Fruit fly (Drosophila melanogaster) whole organism, prepupa: Measurements from ENCODE around the gene C901.
"Not testable (repeated sequence)": the region's sequence is repeated elsewhere in the genome, so short reads cannot be mapped to it uniquely, and the experiment has no call there.

Source experiments
- Blimp-1 ChIP-seq: fragments of 200-800 bp; sonication (Bioruptor generic); optimal IDR thresholded peaks from 3 replicates; lab custom pipeline; 2017; ENCODE audit warnings: missing biosample characterization, missing genetic modification characterization, mild to moderate bottlenecking, moderate library complexity, missing genetic modification reagents
- CG10631 ChIP-seq: fragments of 200-800 bp; sonication (Bioruptor generic); optimal IDR thresholded peaks from 2 replicates; lab custom pipeline; 2016; ENCODE audit warnings: missing biosample characterization, missing genetic modification characterization
- CG10669 ChIP-seq: fragments of 200-800 bp; sonication (Bioruptor generic); optimal IDR thresholded peaks from 3 replicates; lab custom pipeline; 2018; ENCODE audit warnings: missing biosample characterization, mild to moderate bottlenecking, missing genetic modification characterization, moderate library complexity
- CG11294 ChIP-seq: fragments of 200-800 bp; sonication (Bioruptor generic); IDR thresholded peaks from 2 replicates; pipeline ENCODE4 v1.3.6; 2022; ENCODE audit warnings: missing biosample characterization, missing genetic modification characterization
- CG11762 ChIP-seq: fragments of 200-800 bp; sonication (Bioruptor generic); optimal IDR thresholded peaks from 3 replicates; lab custom pipeline; 2016; ENCODE audit warnings: missing biosample characterization, missing genetic modification characterization; ENCODE audit not compliant: insufficient read depth
- CG11902 ChIP-seq: fragments of 200-800 bp; sonication (Bioruptor generic); optimal IDR thresholded peaks from 3 replicates; lab custom pipeline; 2016; ENCODE audit warnings: missing biosample characterization, missing genetic modification characterization
- CG1621 ChIP-seq: fragments of 200-800 bp; sonication (Bioruptor generic); optimal IDR thresholded peaks from 3 replicates; lab custom pipeline; 2018; ENCODE audit warnings: missing biosample characterization, mild to moderate bottlenecking, missing genetic modification characterization
- CG16779 ChIP-seq: fragments of 200-800 bp; sonication (Bioruptor generic); optimal IDR thresholded peaks from 3 replicates; lab custom pipeline; 2017; ENCODE audit warnings: missing biosample characterization, mild to moderate bottlenecking, missing genetic modification characterization
- CG3032 ChIP-seq: fragments of 200-800 bp; optimal IDR thresholded peaks from 2 replicates; lab custom pipeline; 2019; ENCODE audit warnings: missing biosample characterization, mild to moderate bottlenecking, missing genetic modification characterization, moderate library complexity
- CG31627 ChIP-seq: fragments of 200-800 bp; sonication (Bioruptor generic); optimal IDR thresholded peaks from 3 replicates; lab custom pipeline; 2016; ENCODE audit warnings: missing biosample characterization, missing genetic modification characterization
- CG32006 ChIP-seq: fragments of 200-800 bp; sonication (Bioruptor generic); optimal IDR thresholded peaks from 3 replicates; lab custom pipeline; 2017; ENCODE audit warnings: missing biosample characterization, mild to moderate bottlenecking, missing genetic modification characterization
- CG34406 ChIP-seq: fragments of 200-800 bp; sonication (Bioruptor generic); optimal IDR thresholded peaks from 3 replicates; lab custom pipeline; 2016; ENCODE audit warnings: missing biosample characterization, missing genetic modification characterization
- CG3919 ChIP-seq: fragments of 200-800 bp; sonication (Bioruptor generic); optimal IDR thresholded peaks from 3 replicates; lab custom pipeline; 2016; ENCODE audit warnings: missing biosample characterization, missing genetic modification characterization
- CG4318 ChIP-seq: fragments of 200-800 bp; sonication (Bioruptor generic); optimal IDR thresholded peaks from 3 replicates; lab custom pipeline; 2017; ENCODE audit warnings: missing biosample characterization, mild to moderate bottlenecking, missing genetic modification characterization
- CG6163 ChIP-seq: fragments of 200-800 bp; sonication (Bioruptor generic); IDR thresholded peaks from 3 replicates; pipeline ENCODE4 v1.3.6; 2022; ENCODE audit warnings: missing biosample characterization, missing genetic modification characterization
- CG6276 ChIP-seq: fragments of 200-800 bp; sonication (Bioruptor generic); optimal IDR thresholded peaks from 2 replicates; lab custom pipeline; 2017; ENCODE audit warnings: missing biosample characterization, mild to moderate bottlenecking, missing genetic modification characterization
- CG6808 ChIP-seq: fragments of 200-800 bp; sonication (Bioruptor generic); optimal IDR thresholded peaks from 3 replicates; lab custom pipeline; 2017; ENCODE audit warnings: missing biosample characterization, missing genetic modification characterization, mild to moderate bottlenecking, moderate library complexity, missing genetic modification reagents
- CG6854 ChIP-seq: fragments of 200-800 bp; sonication (Bioruptor generic); optimal IDR thresholded peaks from 2 replicates; lab custom pipeline; 2017; ENCODE audit warnings: missing biosample characterization, mild to moderate bottlenecking, missing genetic modification characterization
- CG7368 ChIP-seq: fragments of 200-800 bp; sonication (Bioruptor generic); optimal IDR thresholded peaks from 3 replicates; lab custom pipeline; 2016; ENCODE audit warnings: missing biosample characterization, missing genetic modification characterization
- CG8119 ChIP-seq: fragments of 200-800 bp; sonication (Bioruptor generic); IDR thresholded peaks from 3 replicates; pipeline ENCODE4 v1.3.6; 2022; ENCODE audit warnings: missing biosample characterization, missing genetic modification characterization
- CG8632 ChIP-seq: fragments of 200-800 bp; sonication (Bioruptor generic); optimal IDR thresholded peaks from 3 replicates; lab custom pipeline; 2016; ENCODE audit warnings: missing biosample characterization, missing genetic modification characterization
- CG9139 ChIP-seq: fragments of 200-800 bp; sonication (Bioruptor generic); optimal IDR thresholded peaks from 3 replicates; lab custom pipeline; 2017; ENCODE audit warnings: missing biosample characterization, mild to moderate bottlenecking, missing genetic modification characterization
- Eip75B ChIP-seq: fragments of 200-800 bp; sonication (Bioruptor generic); optimal IDR thresholded peaks from 3 replicates; lab custom pipeline; 2016; ENCODE audit warnings: missing biosample characterization, missing genetic modification characterization
- Ets21C ChIP-seq: fragments of 200-800 bp; sonication (Bioruptor generic); optimal IDR thresholded peaks from 3 replicates; lab custom pipeline; 2016; ENCODE audit warnings: missing biosample characterization, missing genetic modification characterization
- Hr38 ChIP-seq: sonication (Bioruptor generic); optimal IDR thresholded peaks from 2 replicates; lab custom pipeline; 2016; ENCODE audit warnings: missing biosample characterization, missing genetic modification characterization
- Hr39 ChIP-seq: fragments of 200-800 bp; sonication (Bioruptor generic); optimal IDR thresholded peaks from 2 replicates; lab custom pipeline; 2016; ENCODE audit warnings: missing biosample characterization, missing genetic modification characterization
- Hr4 ChIP-seq: fragments of 200-800 bp; sonication (Bioruptor generic); optimal IDR thresholded peaks from 3 replicates; lab custom pipeline; 2016; ENCODE audit warnings: missing biosample characterization, missing genetic modification characterization
- Lpt ChIP-seq: fragments of 200-800 bp; sonication (Bioruptor generic); optimal IDR thresholded peaks from 3 replicates; lab custom pipeline; 2016; ENCODE audit warnings: missing biosample characterization, missing genetic modification characterization
- Met ChIP-seq: fragments of 200-800 bp; sonication (Bioruptor generic); optimal IDR thresholded peaks from 3 replicates; lab custom pipeline; 2016; ENCODE audit warnings: missing biosample characterization, missing genetic modification characterization
- Smox ChIP-seq: fragments of 200-800 bp; sonication (Bioruptor generic); optimal IDR thresholded peaks from 3 replicates; lab custom pipeline; 2016; ENCODE audit warnings: missing biosample characterization, missing genetic modification characterization
- Sox102F ChIP-seq: fragments of 200-800 bp; sonication (Bioruptor generic); optimal IDR thresholded peaks from 2 replicates; lab custom pipeline; 2016; ENCODE audit warnings: missing biosample characterization, mild to moderate bottlenecking, missing genetic modification characterization
- Sox14 ChIP-seq: fragments of 200-800 bp; sonication (Bioruptor generic); optimal IDR thresholded peaks from 3 replicates; lab custom pipeline; 2016; ENCODE audit warnings: missing biosample characterization, missing genetic modification characterization
- Sox15 ChIP-seq: fragments of 200-800 bp; sonication (Bioruptor generic); optimal IDR thresholded peaks from 3 replicates; lab custom pipeline; 2016; ENCODE audit warnings: missing biosample characterization, missing genetic modification characterization
- achi ChIP-seq: fragments of 200-800 bp; sonication (Bioruptor generic); optimal IDR thresholded peaks from 3 replicates; lab custom pipeline; 2016; ENCODE audit warnings: missing biosample characterization, missing genetic modification characterization
- cyc ChIP-seq: fragments of 200-800 bp; sonication (Bioruptor generic); optimal IDR thresholded peaks from 3 replicates; lab custom pipeline; 2016; ENCODE audit warnings: missing biosample characterization, missing genetic modification characterization
- dsx ChIP-seq: fragments of 200-800 bp; optimal IDR thresholded peaks from 3 replicates; lab custom pipeline; 2019; ENCODE audit warnings: missing biosample characterization, mild to moderate bottlenecking, missing genetic modification characterization, moderate library complexity; ENCODE audit not compliant: poor library complexity, severe bottlenecking
- eg ChIP-seq: fragments of 200-800 bp; sonication (Bioruptor generic); IDR thresholded peaks from 3 replicates; pipeline ENCODE4 v1.3.6; 2022; ENCODE audit warnings: missing biosample characterization, missing genetic modification characterization
- esn ChIP-seq: fragments of 200-800 bp; sonication (Bioruptor generic); optimal IDR thresholded peaks from 2 replicates; lab custom pipeline; 2016; ENCODE audit warnings: missing biosample characterization, mild to moderate bottlenecking, missing genetic modification characterization, moderate library complexity
- fd59A ChIP-seq: fragments of 200-800 bp; sonication (Bioruptor generic); optimal IDR thresholded peaks from 2 replicates; lab custom pipeline; 2017; ENCODE audit warnings: missing biosample characterization, mild to moderate bottlenecking, missing genetic modification characterization, missing genetic modification reagents
- fd85E ChIP-seq: fragments of 200-800 bp; sonication (Bioruptor generic); optimal IDR thresholded peaks from 3 replicates; lab custom pipeline; 2016; ENCODE audit warnings: missing biosample characterization, missing genetic modification characterization
- fkh ChIP-seq: fragments of 200-800 bp; sonication (Bioruptor generic); optimal IDR thresholded peaks from 3 replicates; lab custom pipeline; 2017; ENCODE audit warnings: missing biosample characterization, mild to moderate bottlenecking, missing genetic modification characterization, moderate library complexity
- lz ChIP-seq: fragments of 200-800 bp; sonication (Bioruptor generic); optimal IDR thresholded peaks from 3 replicates; lab custom pipeline; 2016; ENCODE audit warnings: missing biosample characterization, missing genetic modification characterization
- net ChIP-seq: fragments of 200-800 bp; sonication (Bioruptor generic); optimal IDR thresholded peaks from 3 replicates; lab custom pipeline; 2016; ENCODE audit warnings: missing biosample characterization, missing genetic modification characterization
- pdm3 ChIP-seq: fragments of 200-800 bp; sonication (Bioruptor generic); optimal IDR thresholded peaks from 3 replicates; lab custom pipeline; 2016; ENCODE audit warnings: missing biosample characterization, missing genetic modification characterization
- salr ChIP-seq, 2 experiments: fragments of 200-800 bp; sonication (Bioruptor generic); optimal IDR thresholded peaks; 3 replicates each; lab custom pipeline; 2016 to 2018; ENCODE audit warnings: missing biosample characterization in 2 of 2, missing genetic modification characterization in 2 of 2, mild to moderate bottlenecking in 1 of 2
- spab ChIP-seq: fragments of 200-800 bp; sonication (Bioruptor generic); optimal IDR thresholded peaks from 2 replicates; lab custom pipeline; 2017; ENCODE audit warnings: missing biosample characterization, mild to moderate bottlenecking, missing genetic modification characterization, missing genetic modification reagents
- svp ChIP-seq: fragments of 200-800 bp; sonication (Bioruptor generic); peaks from one replicate; lab custom pipeline; 2016; ENCODE audit warnings: missing biosample characterization, missing genetic modification characterization
- topi ChIP-seq: fragments of 200-800 bp; sonication (Bioruptor generic); optimal IDR thresholded peaks from 3 replicates; lab custom pipeline; 2016; ENCODE audit warnings: missing biosample characterization, missing genetic modification characterization
- vri ChIP-seq: fragments of 200-800 bp; sonication (Bioruptor generic); optimal IDR thresholded peaks from 3 replicates; lab custom pipeline; 2016; ENCODE audit warnings: missing biosample characterization, mild to moderate bottlenecking, missing genetic modification characterization

The C901 gene

dm6 chrX:10950930-10951329 lies 16.0 kb downstream of the C901 start, which contains the start of gene Rab9Fa:
Gene Rab9Fa, minus strand, starts transcription at chrX:10951030.
- TF ChIP-seq Blimp-1, CG31627, Eip75B (GFP tag; lab: Kevin White, UChicago): not testable (repeated sequence)
- TF ChIP-seq, all 60 proteins: peak for 0; not testable (repeated sequence) for 60

dm6 chrX:10936599-10936998 lies 30.3 kb downstream of the C901 start:
- TF ChIP-seq CG1621 (tag; lab: Kevin White, UChicago) (peak; percentile 88), CG9139 (GFP tag; lab: Kevin White, UChicago) (peak; percentile 81), CG11294 (peak; percentile 73), Hr39 (GFP tag; lab: Kevin White, UChicago) (peak; percentile 61), Sox102F (GFP tag; lab: Kevin White, UChicago) (peak; percentile 56), Hr4 (GFP tag; lab: Kevin White, UChicago) (peak; percentile 80), Sox14 (GFP tag; lab: Kevin White, UChicago) (peak; percentile 70), vri (peak; percentile 3), CG6276 (peak; percentile 83), achi (GFP tag; lab: Kevin White, UChicago) (peak; percentile 86), svp (GFP tag; lab: Kevin White, UChicago) (peak; percentile 73), net (GFP tag; lab: Kevin White, UChicago) (peak; percentile 87), topi (GFP tag; lab: Kevin White, UChicago) (peak; percentile 69), fd59A (peak; percentile 80), CG11902 (GFP tag; lab: Kevin White, UChicago) (peak; percentile 65), lz (GFP tag; lab: Kevin White, UChicago) (peak; percentile 52), CG32006 (GFP tag; lab: Kevin White, UChicago) (peak; percentile 87), CG8632 (GFP tag; lab: Kevin White, UChicago) (peak; percentile 83), CG4318 (GFP tag; lab: Kevin White, UChicago) (peak; percentile 73), fkh (GFP tag; lab: Kevin White, UChicago) (peak; percentile 17), CG16779 (tag; lab: Kevin White, UChicago) (peak; percentile 71), pdm3 (peak; percentile 88), Sox15 (GFP tag; lab: Kevin White, UChicago) (peak; percentile 54), spab (GFP tag; lab: Kevin White, UChicago) (peak; percentile 86), CG6808 (GFP tag; lab: Kevin White, UChicago) (peak; percentile 88), CG8119 (peak; percentile 88), Eip75B (GFP tag; lab: Kevin White, UChicago) (peak; percentile 89), Smox (GFP tag; lab: Kevin White, UChicago) (peak; percentile 43), fd85E (peak; percentile 50), Hr38 (no peak), CG11762 (GFP tag; lab: Kevin White, UChicago) (peak; percentile 78), salr (GFP tag; optimal IDR thresholded peaks at IDR 0.05; lab: Kevin White, UChicago) (peak; percentile 75 to 78), dsx (GFP tag; lab: Kevin White, UChicago) (peak; percentile 87), Met (GFP tag; lab: Kevin White, UChicago) (peak; percentile 68), CG10669 (GFP tag; lab: Kevin White, UChicago) (peak; percentile 88), CG31627 (GFP tag; lab: Kevin White, UChicago) (peak; percentile 52), CG34406 (GFP tag; lab: Kevin White, UChicago) (peak; percentile 76), CG3032 (tag; lab: Kevin White, UChicago) (peak; percentile 88), eg (GFP tag; lab: Robert Waterston, UW) (peak; percentile 94), Ets21C (peak; percentile 25), CG6854 (GFP tag; lab: Kevin White, UChicago) (no peak), CG6163 (GFP tag; lab: Robert Waterston, UW) (peak; percentile 93), CG10631 (GFP tag; lab: Kevin White, UChicago) (peak; percentile 88), CG7368 (GFP tag; lab: Kevin White, UChicago) (peak; percentile 83), Lpt (peak; percentile 80), cyc (GFP tag; lab: Kevin White, UChicago) (peak; percentile 51), CG3919 (peak; percentile 90), esn (peak; percentile 65)
